Worm (Caenorhabditis elegans) whole organism, late embryonic: ENCODE measurements around the gene F58E1.13.

ENCODE experiments used
- C38D4.7 ChIP-seq: fragments of 200-800 bp; sonication (Bioruptor generic); optimal IDR thresholded peaks from 2 replicates; lab custom pipeline; 2018; ENCODE audit warnings: mild to moderate bottlenecking, missing genetic modification characterization, moderate library complexity, missing compliant biosample characterization
- K02D7.2 ChIP-seq: sonication (generic microtip); optimal IDR thresholded peaks from 2 replicates; lab custom pipeline; 2017; ENCODE audit warnings: mild to moderate bottlenecking, missing genetic modification characterization, missing compliant biosample characterization
- K09A11.1 ChIP-seq: sonication (generic microtip); optimal IDR thresholded peaks from 2 replicates; lab custom pipeline; 2017; ENCODE audit warnings: antibody characterized with exemption, mild to moderate bottlenecking, missing genetic modification characterization, missing compliant biosample characterization; ENCODE audit not compliant: insufficient read depth
- Y22D7AL.16 ChIP-seq: sonication (generic microtip); optimal IDR thresholded peaks from 2 replicates; lab custom pipeline; 2016; ENCODE audit warnings: missing genetic modification characterization, missing compliant biosample characterization
- ceh-14 ChIP-seq: sonication (generic microtip); optimal IDR thresholded peaks from 2 replicates; lab custom pipeline; 2016; ENCODE audit warnings: missing genotype, missing genetic modification characterization, missing compliant biosample characterization
- ceh-18 ChIP-seq: sonication (generic microtip); optimal IDR thresholded peaks from 2 replicates; lab custom pipeline; 2016; ENCODE audit warnings: missing genetic modification characterization, missing compliant biosample characterization
- ceh-19 ChIP-seq: fragments of 200-800 bp; sonication (Bioruptor generic); optimal IDR thresholded peaks from 2 replicates; lab custom pipeline; 2018; ENCODE audit warnings: mild to moderate bottlenecking, missing genetic modification characterization, missing compliant biosample characterization
- ceh-2 ChIP-seq: sonication (generic microtip); optimal IDR thresholded peaks from 2 replicates; lab custom pipeline; 2016; ENCODE audit warnings: missing genotype, missing genetic modification characterization, missing compliant biosample characterization
- ceh-22 ChIP-seq: sonication (generic microtip); optimal IDR thresholded peaks from 2 replicates; lab custom pipeline; 2017; ENCODE audit warnings: missing biosample characterization, missing genetic modification characterization
- ceh-45 ChIP-seq: fragments of 200-800 bp; sonication (Bioruptor generic); IDR thresholded peaks from 2 replicates; pipeline ENCODE4 v1.3.6; 2022; ENCODE audit warnings: missing genetic modification reagents, missing genetic modification characterization, missing compliant biosample characterization
- dmd-4 ChIP-seq: sonication (generic microtip); optimal IDR thresholded peaks from 2 replicates; lab custom pipeline; 2016; ENCODE audit warnings: borderline replicate concordance, missing genetic modification characterization, missing compliant biosample characterization
- dve-1 ChIP-seq: sonication (generic microtip); optimal IDR thresholded peaks from 2 replicates; lab custom pipeline; 2017; ENCODE audit warnings: antibody characterized with exemption, mild to moderate bottlenecking, missing genetic modification characterization, missing compliant biosample characterization
- elt-2 ChIP-seq: sonication (generic microtip); optimal IDR thresholded peaks from 2 replicates; lab custom pipeline; 2016; ENCODE audit warnings: missing genetic modification reagents, missing genetic modification characterization, missing compliant biosample characterization
- eyg-1 ChIP-seq: sonication (generic microtip); optimal IDR thresholded peaks from 2 replicates; lab custom pipeline; 2016; ENCODE audit warnings: missing genotype, missing genetic modification characterization, missing compliant biosample characterization
- fkh-6 ChIP-seq: sonication (generic microtip); optimal IDR thresholded peaks from 2 replicates; lab custom pipeline; 2016; ENCODE audit warnings: missing genetic modification characterization, missing compliant biosample characterization
- hlh-13 ChIP-seq: fragments of 200-800 bp; sonication (Bioruptor generic); optimal IDR thresholded peaks from 2 replicates; lab custom pipeline; 2018; ENCODE audit warnings: mild to moderate bottlenecking, missing genetic modification characterization, missing compliant biosample characterization
- hlh-15 ChIP-seq: sonication (generic microtip); optimal IDR thresholded peaks from 2 replicates; lab custom pipeline; 2016; ENCODE audit warnings: missing genetic modification characterization, missing compliant biosample characterization
- hlh-8 ChIP-seq: sonication (generic microtip); optimal IDR thresholded peaks from 2 replicates; lab custom pipeline; 2016; ENCODE audit warnings: missing genotype, missing genetic modification characterization, missing compliant biosample characterization
- lin-11 ChIP-seq: fragments of 200-800 bp; sonication (Bioruptor generic); optimal IDR thresholded peaks from 2 replicates; lab custom pipeline; 2018; ENCODE audit warnings: mild to moderate bottlenecking, missing genetic modification characterization, missing compliant biosample characterization
- odd-2 ChIP-seq: sonication (generic microtip); optimal IDR thresholded peaks from 2 replicates; lab custom pipeline; 2017; ENCODE audit warnings: antibody characterized with exemption, mild to moderate bottlenecking, missing genetic modification characterization, missing compliant biosample characterization
- pat-9 ChIP-seq: fragments of 200-800 bp; sonication (Bioruptor generic); optimal IDR thresholded peaks from 2 replicates; lab custom pipeline; 2018; ENCODE audit warnings: mild to moderate bottlenecking, missing genetic modification characterization, moderate library complexity, missing compliant biosample characterization
- pax-1 ChIP-seq: fragments of 150-350 bp; optimal IDR thresholded peaks from 2 replicates; lab custom pipeline; 2014; ENCODE audit warnings: missing biosample characterization, missing genetic modification characterization
- pha-4 ChIP-seq: fragments of 150-350 bp; optimal IDR thresholded peaks from 2 replicates; lab custom pipeline; 2018; ENCODE audit warnings: missing biosample characterization, missing genetic modification reagents, missing genetic modification characterization
- pqm-1 ChIP-seq: sonication (generic microtip); optimal IDR thresholded peaks from 2 replicates; lab custom pipeline; 2016; ENCODE audit warnings: missing genetic modification characterization, missing compliant biosample characterization
- pros-1 ChIP-seq: fragments of 150-350 bp; optimal IDR thresholded peaks from 2 replicates; lab custom pipeline; 2014; ENCODE audit warnings: missing biosample characterization, missing genetic modification reagents, missing genetic modification characterization
- tbx-7 ChIP-seq: sonication (generic microtip); optimal IDR thresholded peaks from 2 replicates; lab custom pipeline; 2016; ENCODE audit warnings: missing genotype, missing genetic modification characterization, missing compliant biosample characterization
- unc-3 ChIP-seq, 2 experiments: fragments of 200-800 bp in 1 of 2; sonication (Bioruptor generic) in 1 of 2; sonication (generic microtip) in 1 of 2; conservative IDR thresholded peaks in 1 of 2; optimal IDR thresholded peaks in 1 of 2; 2 replicates each; pipeline versions ENCODE4 v1.3.6 to Lab custom; 2016 to 2022; ENCODE audit warnings: missing compliant biosample characterization in 2 of 2, missing genetic modification characterization in 2 of 2, missing genetic modification reagents in 1 of 2
- unc-42 ChIP-seq: sonication (generic microtip); optimal IDR thresholded peaks from 2 replicates; lab custom pipeline; 2016; ENCODE audit warnings: missing genotype, missing genetic modification characterization, missing compliant biosample characterization
- ztf-16 ChIP-seq: sonication (generic microtip); optimal IDR thresholded peaks from 2 replicates; lab custom pipeline; 2017; ENCODE audit warnings: missing genetic modification characterization, missing compliant biosample characterization

F58E1.13 gene

DNA sequence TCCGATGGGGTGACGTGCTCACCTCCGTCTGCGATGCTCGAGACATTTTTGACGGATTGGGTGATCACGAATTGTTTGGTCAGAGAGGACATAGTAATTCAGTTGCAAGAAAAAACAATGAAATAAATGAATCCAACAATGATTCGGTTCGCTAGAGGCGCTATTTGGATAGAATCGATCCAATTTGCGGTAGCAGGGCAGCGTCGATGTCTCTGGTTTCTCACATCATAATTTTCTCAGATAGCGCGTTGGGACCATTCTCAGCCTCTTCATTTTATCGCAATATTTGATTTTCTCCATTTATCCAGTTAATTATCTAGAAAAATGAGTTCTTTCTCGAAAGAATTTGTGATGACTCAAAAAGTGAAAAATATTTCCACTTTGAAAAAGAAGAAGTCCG is 10.7 kb upstream of the F58E1.13 start, which contains the start of gene sdz-18:
TSS of gene sdz-18 (minus strand) at position 101 of the 400 bp plus-strand sequence.
- TF ChIP-seq pqm-1 (tag; lab: Kevin White, UChicago) (no peak), odd-2 (no peak), pat-9 (tag; lab: Kevin White, UChicago) (no peak)

DNA sequence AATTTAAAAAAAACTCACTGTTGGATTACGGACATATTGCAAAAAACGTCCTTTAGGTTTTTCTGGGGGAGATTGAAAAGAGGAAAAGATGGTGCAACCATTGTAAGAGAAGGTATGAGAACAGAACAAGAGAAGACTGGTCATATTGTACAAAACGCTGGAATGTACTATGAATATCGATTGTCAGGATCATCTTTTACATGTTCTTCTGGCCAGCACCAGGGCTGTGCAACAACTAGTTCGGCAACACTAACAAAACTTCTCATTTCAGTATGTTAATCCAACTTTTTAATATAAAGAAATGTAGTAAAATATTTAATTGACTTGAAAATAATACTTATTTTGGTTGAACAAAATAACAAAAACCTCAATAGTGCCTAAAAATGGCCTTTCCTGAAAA is 7.7 kb upstream of the F58E1.13 start, which contains the start of gene fbxb-47:
TSS of gene fbxb-47 (minus strand) at position 101 of the 400 bp plus-strand sequence.
- TF ChIP-seq ceh-14 (tag; lab: Kevin White, UChicago) (no peak), ztf-16 (tag; lab: Kevin White, UChicago) (no peak), lin-11 (tag; lab: Kevin White, UChicago) (no peak)

DNA sequence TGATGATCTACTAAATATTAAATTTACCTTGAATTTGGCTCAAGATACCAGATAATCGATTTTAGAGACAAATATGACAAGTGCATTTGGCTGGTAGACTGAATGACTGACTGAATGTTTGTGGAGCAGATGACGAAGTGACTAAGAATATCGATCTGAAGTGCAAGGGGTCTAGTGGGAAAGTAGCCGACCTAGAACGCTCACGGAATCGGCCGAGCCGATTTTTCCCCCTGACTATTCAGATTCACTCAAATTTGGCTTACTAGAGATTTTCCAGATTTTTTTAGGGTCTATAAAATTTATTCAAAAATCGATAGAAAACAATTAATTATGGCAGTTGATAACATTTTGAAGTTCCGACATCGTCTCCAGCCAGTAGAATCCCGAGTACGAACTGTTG is 1.1 kb downstream of the F58E1.13 start, which contains the start of gene fbxc-26:
TSS of gene fbxc-26 (minus strand) at position 101 of the 400 bp plus-strand sequence.
- TF ChIP-seq hlh-13, result no peak
- TF ChIP-seq pax-1 (tag; lab: Kevin White, UChicago), result no peak
- TF ChIP-seq hlh-15 (tag; lab: Kevin White, UChicago), result no peak
- TF ChIP-seq ceh-19 (GFP tag; lab: Kevin White, UChicago), result no peak
- no peak for TF ChIP-seq C38D4.7 (GFP tag; lab: Kevin White, UChicago)
- no peak for TF ChIP-seq K09A11.1 (tag; lab: Kevin White, UChicago)
- TF ChIP-seq elt-2 (tag; lab: Kevin White, UChicago), result no peak
- no peak for TF ChIP-seq tbx-7
- no peak for TF ChIP-seq unc-42 (tag; lab: Kevin White, UChicago)
- TF ChIP-seq ceh-18 (tag; lab: Kevin White, UChicago), result no peak

DNA sequence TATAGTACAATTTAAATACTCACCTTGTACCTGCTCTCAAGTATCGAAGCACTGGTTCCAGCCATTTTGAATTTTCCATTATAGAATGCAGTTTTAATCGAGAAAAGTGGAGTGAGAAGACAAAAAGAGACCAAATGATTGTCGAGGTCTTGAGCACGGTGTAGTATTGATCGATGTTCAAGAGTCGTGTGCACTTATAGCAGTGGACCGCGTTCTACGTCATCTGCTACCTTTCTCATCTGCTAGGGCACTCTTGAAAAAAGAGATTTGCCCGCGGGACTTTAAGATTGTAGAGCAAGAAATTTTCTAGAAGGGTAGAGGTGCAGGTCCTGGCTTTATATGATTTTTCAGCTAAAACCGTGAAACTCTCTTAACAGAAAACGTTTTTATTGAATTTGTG is 2.8 kb downstream of the F58E1.13 start, which contains the start of gene fbxc-21:
TSS of gene fbxc-21 (minus strand) at position 101 of the 400 bp plus-strand sequence.
- no peak for TF ChIP-seq ceh-2 (tag; lab: Kevin White, UChicago)

DNA sequence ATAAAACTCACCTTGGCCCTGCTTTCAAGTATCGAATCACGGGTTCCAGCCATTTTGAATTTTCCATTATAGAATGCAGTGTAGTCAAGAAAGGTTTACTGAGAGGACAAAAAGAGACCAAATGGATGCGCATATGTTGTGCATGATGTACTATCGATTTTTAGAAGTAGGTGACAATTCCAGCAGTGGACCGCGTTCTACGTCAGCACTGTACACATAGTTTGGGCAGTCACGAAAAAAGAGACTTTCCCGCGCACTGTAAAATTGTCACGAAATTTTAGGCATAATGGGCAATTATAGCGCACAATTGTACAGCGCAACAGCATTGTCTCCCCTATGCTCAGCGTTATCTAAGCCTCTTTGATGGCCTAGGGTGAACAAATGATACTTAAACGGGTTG is 4.7 kb downstream of the F58E1.13 start, which contains the start of gene fbxc-22:
TSS of gene fbxc-22 (minus strand) at position 101 of the 400 bp plus-strand sequence.
- no peak for TF ChIP-seq hlh-15 (tag; lab: Kevin White, UChicago)
- no peak for TF ChIP-seq K02D7.2 (tag; lab: Kevin White, UChicago)
- no peak for TF ChIP-seq elt-2 (tag; lab: Kevin White, UChicago)
- TF ChIP-seq pha-4 (tag; lab: Kevin White, UChicago), result no peak
- TF ChIP-seq unc-3 (GFP tag; conservative IDR thresholded peaks at IDR 0.05; lab: Robert Waterston, UW), result no peak
- TF ChIP-seq unc-3 (tag; optimal IDR thresholded peaks at IDR 0.05; lab: Kevin White, UChicago), result no peak
- TF ChIP-seq C38D4.7 (GFP tag; lab: Kevin White, UChicago), result no peak
- TF ChIP-seq hlh-8, result no peak

DNA sequence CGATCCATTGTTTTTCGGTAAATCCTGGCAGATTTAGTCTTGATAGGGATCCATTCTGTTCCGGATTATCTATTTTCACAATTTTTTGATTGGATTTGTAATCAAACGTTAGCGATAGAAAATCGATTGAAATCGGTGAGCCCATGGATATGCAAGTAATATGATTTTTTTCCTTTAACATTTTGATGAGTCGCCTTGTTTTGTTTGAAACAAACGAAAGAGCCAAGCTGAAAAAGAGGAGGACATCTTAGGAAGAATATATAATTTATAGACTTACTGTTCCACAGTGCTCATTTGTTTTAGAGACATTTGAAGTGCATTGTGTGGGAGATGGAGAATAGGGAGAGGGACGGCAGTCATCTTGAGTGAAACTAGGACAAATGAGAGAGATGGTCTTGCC is 6.9 kb downstream of the F58E1.13 start, which contains the start of the genes fbxb-18 and fbxb-19:
TSS of gene fbxb-18 (minus strand) at position 101 of the 400 bp plus-strand sequence.
TSS of gene fbxb-19 (minus strand) at position 369 of the 400 bp plus-strand sequence.
- TF ChIP-seq pros-1 (tag; lab: Kevin White, UChicago) (no peak), dve-1 (tag; lab: Kevin White, UChicago) (no peak), eyg-1 (tag; lab: Kevin White, UChicago) (no peak), dmd-4 (no peak), Y22D7AL.16 (tag; lab: Kevin White, UChicago) (no peak), ceh-22 (no peak), ceh-45 (GFP tag; lab: Robert Waterston, UW) (no peak), fkh-6 (tag; lab: Kevin White, UChicago) (no peak), pat-9 (tag; lab: Kevin White, UChicago) (no peak), unc-3 (GFP tag; conservative IDR thresholded peaks at IDR 0.05; lab: Robert Waterston, UW) (no peak), unc-3 (tag; optimal IDR thresholded peaks at IDR 0.05; lab: Kevin White, UChicago) (no peak)
- TF ChIP-seq, all 69 proteins: peak for 0
